Worm (Caenorhabditis elegans): ENCODE data around the gene skr-13.

DNA sequence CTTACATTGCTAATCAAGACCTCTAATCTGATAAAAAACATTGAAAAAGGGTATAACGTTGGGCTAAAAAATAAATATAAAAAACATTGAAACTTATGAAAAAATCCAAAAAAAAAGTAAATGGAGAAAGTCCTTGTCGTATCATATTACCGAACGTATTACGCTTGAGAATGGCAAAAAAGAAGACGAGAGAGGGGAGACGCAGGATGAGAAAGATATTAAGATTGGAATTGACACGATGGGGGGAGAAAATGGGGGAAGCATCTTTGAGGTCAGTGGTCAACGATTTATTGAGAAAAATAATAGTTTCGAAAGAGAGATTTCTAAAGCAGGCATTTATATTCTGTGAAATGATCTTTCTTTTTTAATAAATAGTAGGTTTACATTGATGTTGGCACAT, 46.9 kb upstream of the skr-13 start:
- TF ChIP-seq nhr-28 (tag; optimal IDR thresholded peaks at IDR 0.05) (no peak), lsy-2 (tag; optimal IDR thresholded peaks at IDR 0.05) (no peak), unc-62 (GFP tag; optimal IDR thresholded peaks at IDR 0.05) (no peak), nhr-12 (tag; optimal IDR thresholded peaks at IDR 0.05) (no peak), ces-1 (GFP tag; optimal IDR thresholded peaks at IDR 0.05) (no peak), mep-1 (tag; optimal IDR thresholded peaks at IDR 0.05) (no peak), lin-13 (tag; optimal IDR thresholded peaks at IDR 0.05) (no peak), blmp-1 (tag; optimal IDR thresholded peaks at IDR 0.05) (no peak), elt-1 (tag; optimal IDR thresholded peaks at IDR 0.05; ENCODE audit: borderline replicate concordance, insufficient read depth) (no peak)

Measured in whole organism, mixed stage, embryonic.